Worm (Caenorhabditis elegans) whole organism, mixed stage, embryonic: ENCODE measurements around the gene C29F9.6.

Source experiments
- ceh-83 ChIP-seq: fragments of 200-800 bp; sonication (Bioruptor generic); optimal IDR thresholded peaks from 2 replicates; lab custom pipeline; 2018; ENCODE audit warnings: mild to moderate bottlenecking, missing genetic modification characterization, missing compliant biosample characterization
- elt-1 ChIP-seq: sonication (generic microtip); optimal IDR thresholded peaks from 2 replicates; lab custom pipeline; 2017; ENCODE audit warnings: missing genetic modification characterization, mild to moderate bottlenecking, missing compliant biosample characterization, antibody characterized with exemption, moderate library complexity, borderline replicate concordance; ENCODE audit not compliant: insufficient read depth
- flh-1 ChIP-seq: fragments of 200-800 bp; sonication (Bioruptor generic); optimal IDR thresholded peaks from 2 replicates; lab custom pipeline; 2018; ENCODE audit warnings: mild to moderate bottlenecking, missing genetic modification characterization, moderate library complexity, missing compliant biosample characterization
- hlh-1 ChIP-seq: fragments of 150-350 bp; optimal IDR thresholded peaks from 2 replicates; lab custom pipeline; 2014; ENCODE audit warnings: missing biosample characterization, missing genetic modification reagents, missing genetic modification characterization
- lin-13 ChIP-seq: fragments of 150-350 bp; optimal IDR thresholded peaks from 2 replicates; lab custom pipeline; 2014; ENCODE audit warnings: missing biosample characterization, missing genetic modification characterization
- lsy-2 ChIP-seq: fragments of 150-350 bp; optimal IDR thresholded peaks from 2 replicates; lab custom pipeline; 2014; ENCODE audit warnings: missing biosample characterization, missing genetic modification characterization
- nhr-12 ChIP-seq: fragments of 150-350 bp; optimal IDR thresholded peaks from 2 replicates; lab custom pipeline; 2014; ENCODE audit warnings: missing biosample characterization, missing genetic modification characterization
- nhr-28 ChIP-seq: fragments of 150-350 bp; optimal IDR thresholded peaks from 2 replicates; lab custom pipeline; 2014; ENCODE audit warnings: missing biosample characterization, missing genetic modification characterization
- unc-62 ChIP-seq: fragments of 150-350 bp; optimal IDR thresholded peaks from 2 replicates; lab custom pipeline; 2014; ENCODE audit warnings: missing biosample characterization, missing genetic modification reagents, missing genetic modification characterization
- ztf-11 ChIP-seq: fragments of 150-350 bp; optimal IDR thresholded peaks from 2 replicates; lab custom pipeline; 2014; ENCODE audit warnings: missing biosample characterization, missing genetic modification characterization

DNA sequence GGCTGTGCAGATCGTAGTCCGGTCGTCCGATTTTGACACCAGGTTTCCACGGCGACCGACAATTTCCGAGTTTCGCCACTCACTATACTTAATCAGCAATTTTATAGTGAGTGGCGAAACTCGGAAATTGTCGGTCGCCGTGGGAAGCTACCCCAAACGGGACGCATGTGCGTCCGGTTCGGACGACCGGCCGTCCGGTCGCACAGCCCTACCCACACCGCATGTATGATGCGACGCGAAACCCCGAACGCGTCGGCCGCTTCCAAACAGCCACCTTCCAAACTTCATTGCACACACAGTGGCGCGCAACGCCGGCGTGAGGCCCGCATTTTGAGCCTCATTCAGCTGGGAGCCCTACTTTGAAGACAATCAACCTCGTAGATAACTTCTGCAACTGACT, 36.4 kb downstream of the C29F9.6 start:
- TF ChIP-seq elt-1 (tag; lab: Kevin White, UChicago) (no peak), lin-13 (tag; lab: Kevin White, UChicago) (no peak), ceh-83 (no peak), ztf-11 (no peak), hlh-1 (tag; lab: Kevin White, UChicago) (no peak), unc-62 (GFP tag; lab: Kevin White, UChicago) (no peak), nhr-12 (tag; lab: Kevin White, UChicago) (no peak), nhr-28 (tag; lab: Kevin White, UChicago) (no peak), flh-1 (no peak), lsy-2 (tag; lab: Kevin White, UChicago) (no peak)
